Fruit fly (Drosophila melanogaster) Kc167 (cell line): Measurements from ENCODE around the gene CG10949.

Experiments
- insv ChIP-seq: fragments of >200 bp; optimal IDR thresholded peaks from 3 replicates; lab custom pipeline; 2018; ENCODE audit warnings: missing external identifiers
- psq ChIP-seq: fragments of >200 bp; optimal IDR thresholded peaks from 2 replicates; lab custom pipeline; 2017; ENCODE audit warnings: missing external identifiers

DNA sequence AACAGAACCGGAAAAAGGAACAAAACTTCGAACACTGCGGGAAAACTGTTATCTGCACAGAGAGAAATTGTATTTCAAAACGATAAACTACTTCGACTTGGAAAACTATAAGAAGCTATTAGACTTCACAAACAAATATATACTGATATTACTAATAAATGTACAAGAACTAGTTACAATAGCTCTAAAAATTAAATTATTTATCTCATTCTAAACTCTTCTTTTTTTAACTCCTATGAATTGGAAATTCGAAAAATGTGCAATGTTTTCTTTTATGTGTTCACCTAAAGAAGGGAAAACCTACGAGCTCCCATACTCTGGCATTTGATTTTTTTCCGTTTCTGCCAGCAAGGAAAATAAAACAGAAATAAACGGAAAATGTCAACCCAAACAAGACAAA lies 15.3 kb downstream of the CG10949 start:
- no peak for TF ChIP-seq psq (lab: Kevin White, UChicago)
- no peak for TF ChIP-seq insv (lab: Kevin White, UChicago)
